Worm (Caenorhabditis elegans) whole organism, L1 larva: ENCODE results near the gene cyp-14A2.

Experiments
- C34B4.2 ChIP-seq: sonication (generic microtip); optimal IDR thresholded peaks from 2 replicates; lab custom pipeline; 2017; ENCODE audit warnings: mild to moderate bottlenecking, missing genetic modification characterization, missing compliant biosample characterization
- Y116A8C.19 ChIP-seq: sonication (generic microtip); optimal IDR thresholded peaks from 2 replicates; lab custom pipeline; 2016; ENCODE audit warnings: missing compliant biosample characterization, missing genetic modification characterization, borderline replicate concordance
- alr-1 ChIP-seq: fragments of 200-800 bp; sonication (Bioruptor generic); optimal IDR thresholded peaks from 2 replicates; lab custom pipeline; 2018; ENCODE audit warnings: borderline replicate concordance, mild to moderate bottlenecking, missing genetic modification characterization, missing compliant biosample characterization
- aly-2 ChIP-seq: fragments of 150-350 bp; optimal IDR thresholded peaks from 2 replicates; lab custom pipeline; 2014; ENCODE audit warnings: missing biosample characterization, missing genetic modification characterization
- ama-1 ChIP-seq: fragments of 150-350 bp; optimal IDR thresholded peaks from 2 replicates; lab custom pipeline; 2014
- blmp-1 ChIP-seq: fragments of 150-350 bp; optimal IDR thresholded peaks from 2 replicates; lab custom pipeline; 2014; ENCODE audit warnings: missing biosample characterization, missing genetic modification characterization
- ceh-63 ChIP-seq: fragments of 200-800 bp; sonication (Bioruptor generic); optimal IDR thresholded peaks from 2 replicates; lab custom pipeline; 2018; ENCODE audit warnings: mild to moderate bottlenecking, missing genetic modification characterization, missing compliant biosample characterization
- ceh-8 ChIP-seq: fragments of 200-800 bp; sonication (Bioruptor generic); optimal IDR thresholded peaks from 2 replicates; lab custom pipeline; 2018; ENCODE audit warnings: mild to moderate bottlenecking, missing genetic modification characterization, moderate library complexity, missing compliant biosample characterization
- ceh-82 ChIP-seq, 3 experiments: fragments of 150-350 bp in 1 of 3; sonication (generic microtip) in 2 of 3; optimal IDR thresholded peaks; 2 replicates each; lab custom pipeline; 2014 to 2017; ENCODE audit warnings: missing biosample characterization in 3 of 3, missing genetic modification characterization in 3 of 3
- ceh-88 ChIP-seq: fragments of 200-800 bp; sonication (Bioruptor generic); IDR thresholded peaks from 2 replicates; pipeline ENCODE4 v1.3.6; 2022; ENCODE audit warnings: missing genetic modification characterization, missing compliant biosample characterization
- dsc-1 ChIP-seq: sonication (generic microtip); optimal IDR thresholded peaks from 2 replicates; lab custom pipeline; 2016; ENCODE audit warnings: mild to moderate bottlenecking, missing genetic modification characterization, missing compliant biosample characterization
- egl-13 ChIP-seq: sonication (generic microtip); optimal IDR thresholded peaks from 2 replicates; lab custom pipeline; 2016; ENCODE audit warnings: missing genotype, missing genetic modification reagents, missing genetic modification characterization, missing compliant biosample characterization
- egl-27 ChIP-seq, 2 experiments: fragments of 150-350 bp in 1 of 2; sonication (generic microtip); optimal IDR thresholded peaks; 3 replicates each; lab custom pipeline; 2017 to 2018; ENCODE audit warnings: missing biosample characterization in 2 of 2, missing genetic modification characterization in 2 of 2, missing genetic modification reagents in 2 of 2
- elt-2 ChIP-seq: sonication (generic microtip); optimal IDR thresholded peaks from 2 replicates; lab custom pipeline; 2016; ENCODE audit warnings: missing genetic modification characterization, mild to moderate bottlenecking, inconsistent platforms, missing compliant biosample characterization, missing genetic modification reagents
- fkh-10 ChIP-seq: sonication (generic microtip); optimal IDR thresholded peaks from 2 replicates; lab custom pipeline; 2017; ENCODE audit warnings: missing biosample characterization, missing genetic modification reagents, missing genetic modification characterization
- fkh-4 ChIP-seq: sonication (generic microtip); optimal IDR thresholded peaks from 2 replicates; lab custom pipeline; 2016; ENCODE audit warnings: missing compliant biosample characterization, missing genetic modification characterization, borderline replicate concordance
- fos-1 ChIP-seq: fragments of 150-350 bp; optimal IDR thresholded peaks from 2 replicates; lab custom pipeline; 2014; ENCODE audit warnings: missing biosample characterization, missing genetic modification characterization
- grh-1 ChIP-seq: fragments of 200-800 bp; sonication (Bioruptor generic); IDR thresholded peaks from 2 replicates; pipeline ENCODE4 v1.3.6; 2022; ENCODE audit warnings: missing genetic modification reagents, missing genetic modification characterization, missing compliant biosample characterization
- hlh-17 ChIP-seq: fragments of 200-800 bp; sonication (Bioruptor generic); optimal IDR thresholded peaks from 2 replicates; lab custom pipeline; 2018; ENCODE audit warnings: missing genetic modification characterization, mild to moderate bottlenecking, missing compliant biosample characterization, moderate library complexity, borderline replicate concordance
- hlh-4 ChIP-seq: sonication (generic microtip); optimal IDR thresholded peaks from 2 replicates; lab custom pipeline; 2016; ENCODE audit warnings: mild to moderate bottlenecking, missing genetic modification characterization, missing compliant biosample characterization
- hpl-2 ChIP-seq: fragments of 150-350 bp; optimal IDR thresholded peaks from 2 replicates; lab custom pipeline; 2014; ENCODE audit warnings: missing biosample characterization, missing genetic modification reagents, missing genetic modification characterization
- isw-1 ChIP-seq: fragments of 200-800 bp; sonication (Bioruptor generic); IDR thresholded peaks from 2 replicates; pipeline ENCODE4 v1.3.6; 2022; ENCODE audit warnings: missing genetic modification characterization, missing compliant biosample characterization
- lin-14 ChIP-seq: fragments of 200-800 bp; sonication (Bioruptor generic); optimal IDR thresholded peaks from 2 replicates; lab custom pipeline; 2018; ENCODE audit warnings: mild to moderate bottlenecking, missing genetic modification characterization, moderate library complexity, missing compliant biosample characterization
- lin-15B ChIP-seq: fragments of 150-350 bp; sonication (generic microtip); optimal IDR thresholded peaks from 3 replicates; lab custom pipeline; 2014; ENCODE audit warnings: missing biosample characterization, missing genetic modification characterization
- lin-35 ChIP-seq, 2 experiments: fragments of 150-350 bp; optimal IDR thresholded peaks; 2 replicates each; lab custom pipeline; 2014; ENCODE audit warnings: missing biosample characterization in 2 of 2, missing genetic modification characterization in 2 of 2, missing genetic modification reagents in 2 of 2
- lsy-2 ChIP-seq, 2 experiments: fragments of 150-350 bp; optimal IDR thresholded peaks; 2 replicates each; lab custom pipeline; 2014; ENCODE audit warnings: missing biosample characterization in 2 of 2, missing genetic modification characterization in 2 of 2
- nhr-11 ChIP-seq: fragments of 150-350 bp; optimal IDR thresholded peaks from 2 replicates; lab custom pipeline; 2014; ENCODE audit warnings: missing biosample characterization, missing genetic modification characterization
- nhr-19 ChIP-seq: fragments of 200-800 bp; sonication (Bioruptor generic); conservative IDR thresholded peaks from 2 replicates; pipeline ENCODE4 v1.3.6; 2022; ENCODE audit warnings: missing genetic modification characterization, missing compliant biosample characterization
- nhr-20 ChIP-seq: sonication (generic microtip); optimal IDR thresholded peaks from 2 replicates; lab custom pipeline; 2016; ENCODE audit warnings: mild to moderate bottlenecking, missing genetic modification characterization, missing compliant biosample characterization
- nhr-237 ChIP-seq: fragments of 150-350 bp; optimal IDR thresholded peaks from 2 replicates; lab custom pipeline; 2014; ENCODE audit warnings: missing biosample characterization, missing genetic modification characterization
- nhr-47 ChIP-seq: sonication (generic microtip); optimal IDR thresholded peaks from 2 replicates; lab custom pipeline; 2016; ENCODE audit warnings: mild to moderate bottlenecking, missing genetic modification characterization, moderate library complexity, missing compliant biosample characterization
- nhr-76 ChIP-seq: sonication (generic microtip); optimal IDR thresholded peaks from 2 replicates; lab custom pipeline; 2017; ENCODE audit warnings: missing biosample characterization, missing genetic modification characterization
- nhr-77 ChIP-seq: fragments of 150-350 bp; optimal IDR thresholded peaks from 2 replicates; lab custom pipeline; 2014; ENCODE audit warnings: missing biosample characterization, missing genetic modification characterization
- nhr-85 ChIP-seq: sonication (generic microtip); peaks from one replicate; lab custom pipeline; 2016; ENCODE audit warnings: missing genetic modification characterization, inconsistent platforms, missing compliant biosample characterization
- nhr-90 ChIP-seq: sonication (generic microtip); optimal IDR thresholded peaks from 2 replicates; lab custom pipeline; 2016; ENCODE audit warnings: mild to moderate bottlenecking, missing genetic modification characterization, missing compliant biosample characterization; ENCODE audit not compliant: poor library complexity
- pax-3 ChIP-seq: fragments of 200-800 bp; sonication (Bioruptor generic); optimal IDR thresholded peaks from 2 replicates; lab custom pipeline; 2018; ENCODE audit warnings: mild to moderate bottlenecking, missing genetic modification characterization, moderate library complexity, missing compliant biosample characterization
- snpc-4 ChIP-seq: fragments of 150-350 bp; optimal IDR thresholded peaks from 2 replicates; lab custom pipeline; 2014; ENCODE audit warnings: missing biosample characterization, missing genetic modification characterization
- snu-23 ChIP-seq: sonication (generic microtip); optimal IDR thresholded peaks from 2 replicates; lab custom pipeline; 2016; ENCODE audit warnings: missing genetic modification characterization, missing compliant biosample characterization
- sox-4 ChIP-seq: sonication (generic microtip); optimal IDR thresholded peaks from 2 replicates; lab custom pipeline; 2016; ENCODE audit warnings: missing genetic modification characterization, missing compliant biosample characterization
- sptf-1 ChIP-seq: fragments of 150-350 bp; optimal IDR thresholded peaks from 2 replicates; lab custom pipeline; 2014; ENCODE audit warnings: missing biosample characterization, missing genetic modification characterization
- sup-37 ChIP-seq: fragments of 200-800 bp; sonication (Bioruptor generic); optimal IDR thresholded peaks from 2 replicates; lab custom pipeline; 2018; ENCODE audit warnings: mild to moderate bottlenecking, missing genetic modification characterization, missing compliant biosample characterization
- swsn-7 ChIP-seq: sonication (generic microtip); optimal IDR thresholded peaks from 2 replicates; lab custom pipeline; 2016; ENCODE audit warnings: missing genetic modification characterization, missing compliant biosample characterization
- unc-30 ChIP-seq: sonication (generic microtip); optimal IDR thresholded peaks from 2 replicates; lab custom pipeline; 2017; ENCODE audit warnings: missing biosample characterization, missing genetic modification characterization
- unc-62 ChIP-seq: fragments of 150-350 bp; optimal IDR thresholded peaks from 2 replicates; lab custom pipeline; 2014; ENCODE audit warnings: missing biosample characterization, missing genetic modification reagents, missing genetic modification characterization
- unc-86 ChIP-seq: sonication (generic microtip); optimal IDR thresholded peaks from 2 replicates; lab custom pipeline; 2016; ENCODE audit warnings: missing genetic modification characterization, missing compliant biosample characterization
- unc-98 ChIP-seq: fragments of 200-800 bp; sonication (Bioruptor generic); IDR thresholded peaks from 2 replicates; pipeline ENCODE4 v1.3.6; 2022; ENCODE audit warnings: missing genetic modification characterization, missing compliant biosample characterization
- xbp-1 ChIP-seq: sonication (generic microtip); optimal IDR thresholded peaks from 2 replicates; lab custom pipeline; 2016; ENCODE audit warnings: missing genetic modification characterization, missing compliant biosample characterization
- zag-1 ChIP-seq: fragments of 150-350 bp; optimal IDR thresholded peaks from 2 replicates; lab custom pipeline; 2014; ENCODE audit warnings: missing biosample characterization, missing genetic modification characterization
- zip-4 ChIP-seq: fragments of 200-800 bp; sonication (Bioruptor generic); optimal IDR thresholded peaks from 2 replicates; lab custom pipeline; 2018; ENCODE audit warnings: mild to moderate bottlenecking, missing genetic modification characterization, moderate library complexity, missing compliant biosample characterization
- ztf-11 ChIP-seq, 2 experiments: sonication (generic microtip); optimal IDR thresholded peaks; 2 replicates each; lab custom pipeline; 2016 to 2017; ENCODE audit warnings: missing genetic modification characterization in 2 of 2, missing biosample characterization in 1 of 2, missing compliant biosample characterization in 1 of 2
- ztf-4 ChIP-seq: fragments of 150-350 bp; optimal IDR thresholded peaks from 2 replicates; lab custom pipeline; 2014; ENCODE audit warnings: missing biosample characterization, missing genetic modification characterization

Gene cyp-14A2

DNA sequence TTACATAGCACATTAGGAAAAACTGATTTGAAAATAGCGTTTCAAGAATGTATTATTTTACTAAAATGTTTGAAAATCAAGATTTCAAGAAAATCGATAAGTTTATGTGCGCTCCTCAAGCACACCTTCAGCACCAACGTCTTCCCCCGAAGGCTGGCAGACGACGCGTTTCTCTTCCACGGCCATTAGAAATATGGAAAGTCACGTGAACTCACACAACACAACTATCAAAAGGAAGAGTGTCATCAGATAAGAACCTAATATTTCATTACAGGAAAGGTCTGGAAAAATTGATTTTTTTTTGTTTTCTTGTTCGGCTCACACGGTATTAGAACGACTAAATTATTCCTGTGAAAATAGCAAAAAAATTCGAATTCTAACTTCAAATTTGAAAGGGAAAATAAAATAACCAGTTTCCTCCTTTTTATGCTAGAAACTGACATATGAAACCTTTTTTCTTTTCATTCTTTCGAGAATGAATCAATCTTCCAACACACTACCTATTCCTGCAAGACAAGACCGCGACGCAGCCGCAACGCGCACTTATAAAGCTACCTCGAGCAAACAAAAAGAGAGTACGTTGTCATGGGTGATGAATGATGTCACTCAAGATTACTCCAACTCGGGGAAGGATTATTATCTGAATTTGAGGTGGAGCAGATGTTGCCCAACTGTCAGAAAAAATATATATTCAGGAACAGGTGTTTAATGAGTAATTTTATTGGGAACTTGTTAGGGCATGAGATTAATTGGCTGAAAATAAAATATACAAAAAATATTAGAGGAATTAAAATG, 44.2 kb downstream of the cyp-14A2 start:
- peak in 1 of 2 experiments; percentile 50 for TF ChIP-seq ztf-11 (tag; optimal IDR thresholded peaks at IDR 0.05; lab: Kevin White, UChicago)
- TF ChIP-seq ceh-88 (GFP tag; lab: Robert Waterston, UW): no peak
- TF ChIP-seq snpc-4: no peak
- no peak for TF ChIP-seq zag-1 (tag; lab: Kevin White, UChicago)
- TF ChIP-seq isw-1 (GFP tag; lab: Robert Waterston, UW): no peak
- TF ChIP-seq hpl-2 (GFP tag; lab: Kevin White, UChicago): no peak
- no peak for TF ChIP-seq egl-13 (tag; lab: Kevin White, UChicago)
- TF ChIP-seq zip-4 (GFP tag; lab: Kevin White, UChicago): no peak
- TF ChIP-seq nhr-11 (tag; lab: Kevin White, UChicago): no peak
- TF ChIP-seq fkh-4 (tag; lab: Kevin White, UChicago): no peak
- TF ChIP-seq nhr-76 (tag; lab: Kevin White, UChicago): no peak
- peak in 1 of 2 experiments; percentile 44 for TF ChIP-seq lin-35 (GFP tag; optimal IDR thresholded peaks at IDR 0.05; lab: Kevin White, UChicago)
- TF ChIP-seq ztf-4: no peak
- TF ChIP-seq snu-23 (GFP tag; lab: Kevin White, UChicago): peak; percentile 38
- peak; percentile 18 for TF ChIP-seq pax-3 (tag; lab: Kevin White, UChicago)
- TF ChIP-seq blmp-1 (tag; lab: Kevin White, UChicago): peak; percentile 12
- no peak for TF ChIP-seq ceh-63
- no peak for TF ChIP-seq swsn-7 (tag; lab: Kevin White, UChicago)
- no peak for TF ChIP-seq fos-1 (tag; lab: Kevin White, UChicago)
- peak; percentile 16 for TF ChIP-seq nhr-20
- no peak for TF ChIP-seq lin-15B (tag; lab: Kevin White, UChicago)
- TF ChIP-seq unc-98 (GFP tag; lab: Robert Waterston, UW): no peak
- no peak for TF ChIP-seq unc-30 (tag; lab: Kevin White, UChicago)
- peak; percentile 50 for TF ChIP-seq dsc-1 (tag; lab: Kevin White, UChicago)
- TF ChIP-seq nhr-47 (tag; lab: Kevin White, UChicago): peak; percentile 17
- no peak for TF ChIP-seq nhr-237 (tag; lab: Kevin White, UChicago)
- TF ChIP-seq ceh-82 (tag; optimal IDR thresholded peaks at IDR 0.05; lab: Kevin White, UChicago): peak in 1 of 3 experiments; percentile 13
- no peak for TF ChIP-seq xbp-1
- no peak for TF ChIP-seq ceh-8 (GFP tag; lab: Kevin White, UChicago)
- TF ChIP-seq ama-1 (lab: Kevin White, UChicago): no peak
- TF ChIP-seq fkh-10 (GFP tag; lab: Kevin White, UChicago): no peak
- no peak for TF ChIP-seq C34B4.2 (tag; lab: Kevin White, UChicago)
- peak; percentile 75 for TF ChIP-seq nhr-85 (tag; lab: Kevin White, UChicago)
- peak; percentile 8 for TF ChIP-seq nhr-90 (tag; lab: Kevin White, UChicago)
- TF ChIP-seq aly-2: no peak
- no peak for TF ChIP-seq unc-62 (GFP tag; lab: Kevin White, UChicago)
- TF ChIP-seq sox-4 (tag; lab: Kevin White, UChicago): peak; percentile 14
- no peak for TF ChIP-seq sptf-1 (tag; lab: Kevin White, UChicago)
- peak; percentile 55 for TF ChIP-seq elt-2 (tag; lab: Kevin White, UChicago)
- TF ChIP-seq sup-37 (GFP tag; lab: Kevin White, UChicago): no peak
- TF ChIP-seq egl-27 (tag; optimal IDR thresholded peaks at IDR 0.05; lab: Kevin White, UChicago): no peak
- TF ChIP-seq Y116A8C.19 (tag; lab: Kevin White, UChicago): no peak
- TF ChIP-seq lin-14 (GFP tag; lab: Kevin White, UChicago): peak; percentile 47
- TF ChIP-seq hlh-4 (tag; lab: Kevin White, UChicago): peak; percentile 49
- TF ChIP-seq lsy-2 (tag; optimal IDR thresholded peaks at IDR 0.05; lab: Kevin White, UChicago): peak in 1 of 2 experiments; percentile 12
- TF ChIP-seq nhr-77 (tag; lab: Kevin White, UChicago): no peak
- TF ChIP-seq nhr-19: no peak
- TF ChIP-seq grh-1 (GFP tag; lab: Robert Waterston, UW): no peak
- no peak for TF ChIP-seq alr-1 (tag; lab: Kevin White, UChicago)
- TF ChIP-seq hlh-17: no peak
- TF ChIP-seq unc-86: no peak
